Worm (Caenorhabditis elegans) whole organism, L4/young adult: Measurements from ENCODE around the gene dpy-19.

Experiments used
- W03F9.2 ChIP-seq: fragments of 150-350 bp; optimal IDR thresholded peaks from 2 replicates; lab custom pipeline; 2014; ENCODE audit warnings: missing biosample characterization, missing genetic modification characterization
- dao-5 ChIP-seq: sonication (generic microtip); optimal IDR thresholded peaks from 2 replicates; lab custom pipeline; 2016; ENCODE audit warnings: missing genotype, missing genetic modification characterization, moderate library complexity, missing compliant biosample characterization
- him-1 ChIP-seq: sonication (generic microtip); optimal IDR thresholded peaks from 2 replicates; lab custom pipeline; 2016; ENCODE audit warnings: missing genotype, missing genetic modification reagents, missing genetic modification characterization, missing compliant biosample characterization

DNA sequence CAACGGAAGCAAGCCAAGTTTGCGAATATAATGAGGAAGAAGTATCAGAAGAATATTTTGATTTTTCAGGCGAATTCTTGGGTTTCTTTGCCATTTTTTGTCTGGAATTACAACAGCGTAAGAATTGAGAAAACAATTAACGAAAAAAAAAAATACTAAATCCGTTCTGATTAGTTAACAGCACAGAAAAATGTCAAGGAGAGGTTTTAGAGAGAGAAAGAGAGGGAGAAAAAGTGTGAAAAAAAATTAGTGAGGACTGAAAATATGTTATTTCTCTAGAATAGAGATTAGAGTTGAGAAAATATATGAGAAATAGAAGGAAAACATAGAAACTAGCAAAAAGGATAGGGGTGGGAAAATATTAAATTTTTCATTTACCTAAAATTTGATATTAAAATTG, at the start of gene dpy-19:
- TF ChIP-seq him-1 (tag; lab: Kevin White, UChicago): no peak
- TF ChIP-seq dao-5 (tag; lab: Kevin White, UChicago): no peak
- no peak for TF ChIP-seq W03F9.2
